Worm (Caenorhabditis elegans) whole organism, L4 larva: Measurements from ENCODE around the gene eco-1.
A peak's percentile ranks its signal among the peaks of the same experiment; 100 is the strongest.

ENCODE experiments used
- D1046.2 ChIP-seq: fragments of 200-800 bp; sonication (Bioruptor generic); IDR thresholded peaks from 2 replicates; pipeline ENCODE4 v1.3.6; 2022; ENCODE audit warnings: missing genetic modification characterization, missing compliant biosample characterization
- F10B5.3 ChIP-seq: sonication (generic microtip); optimal IDR thresholded peaks from 2 replicates; lab custom pipeline; 2016; ENCODE audit warnings: mild to moderate bottlenecking, missing genetic modification characterization, missing compliant biosample characterization
- T26A8.4 ChIP-seq: fragments of 200-800 bp; sonication (Bioruptor generic); IDR thresholded peaks from 2 replicates; pipeline ENCODE4 v1.3.6; 2022; ENCODE audit warnings: missing genetic modification characterization, missing compliant biosample characterization
- Y48G9A.11 ChIP-seq: fragments of 200-800 bp; sonication (Bioruptor generic); IDR thresholded peaks from 2 replicates; pipeline ENCODE4 v1.3.6; 2022; ENCODE audit warnings: missing genetic modification reagents, missing genetic modification characterization, missing compliant biosample characterization
- Y5F2A.4 ChIP-seq: fragments of 200-800 bp; sonication (Bioruptor generic); optimal IDR thresholded peaks from 2 replicates; lab custom pipeline; 2018; ENCODE audit warnings: mild to moderate bottlenecking, missing genetic modification characterization, missing compliant biosample characterization
- ZK546.5 ChIP-seq, 2 experiments: sonication (generic microtip); optimal IDR thresholded peaks; 2 replicates each; lab custom pipeline; 2017; ENCODE audit warnings: missing biosample characterization in 2 of 2, missing genetic modification characterization in 2 of 2
- aha-1 ChIP-seq: fragments of 150-350 bp; peaks from one replicate; lab custom pipeline; 2014; ENCODE audit warnings: missing biosample characterization, missing genetic modification characterization
- attf-4 ChIP-seq: sonication (generic microtip); optimal IDR thresholded peaks from 3 replicates; lab custom pipeline; 2017; ENCODE audit warnings: missing biosample characterization, missing genetic modification characterization
- ceh-20 ChIP-seq: fragments of 200-800 bp; sonication (Bioruptor generic); IDR thresholded peaks from 2 replicates; pipeline ENCODE4 v1.3.6; 2022; ENCODE audit warnings: missing genetic modification reagents, missing genetic modification characterization, missing compliant biosample characterization
- ceh-32 ChIP-seq: sonication (generic microtip); optimal IDR thresholded peaks from 2 replicates; lab custom pipeline; 2016; ENCODE audit warnings: mild to moderate bottlenecking, missing genetic modification characterization, missing compliant biosample characterization; ENCODE audit not compliant: poor library complexity
- ceh-82 ChIP-seq: sonication (generic microtip); optimal IDR thresholded peaks from 2 replicates; lab custom pipeline; 2017; ENCODE audit warnings: missing biosample characterization, missing genetic modification characterization
- ces-1 ChIP-seq: fragments of 150-350 bp; sonication (generic microtip); optimal IDR thresholded peaks from 4 replicates; lab custom pipeline; 2014; ENCODE audit warnings: missing biosample characterization, missing genetic modification reagents, missing genetic modification characterization
- ctbp-1 ChIP-seq: fragments of 200-800 bp; sonication (Bioruptor generic); IDR thresholded peaks from 2 replicates; pipeline ENCODE4 v1.3.6; 2022; ENCODE audit warnings: missing genetic modification reagents, missing genetic modification characterization, missing compliant biosample characterization
- daf-12 ChIP-seq: fragments of 150-350 bp; optimal IDR thresholded peaks from 2 replicates; lab custom pipeline; 2014; ENCODE audit warnings: missing biosample characterization, missing genetic modification reagents, missing genetic modification characterization
- daf-16 ChIP-seq, 3 experiments: sonication (generic microtip); optimal IDR thresholded peaks; 2 replicates each; lab custom pipeline; 2016 to 2017; ENCODE audit warnings: missing genetic modification characterization in 3 of 3, missing genetic modification reagents in 3 of 3, mild to moderate bottlenecking in 2 of 3, missing compliant biosample characterization in 2 of 3, missing biosample characterization in 1 of 3, moderate library complexity in 1 of 3
- daf-19 ChIP-seq: fragments of 200-800 bp; sonication (Bioruptor generic); conservative IDR thresholded peaks from 2 replicates; pipeline ENCODE4 v1.3.6; 2022; ENCODE audit warnings: missing genetic modification characterization, missing compliant biosample characterization
- dmd-6 ChIP-seq: fragments of 200-800 bp; sonication (Bioruptor generic); IDR thresholded peaks from 2 replicates; pipeline ENCODE4 v1.3.6; 2022; ENCODE audit warnings: missing genetic modification reagents, missing genetic modification characterization, missing compliant biosample characterization
- dmd-8 ChIP-seq: fragments of 200-800 bp; sonication (Bioruptor generic); IDR thresholded peaks from 2 replicates; pipeline ENCODE4 v1.3.6; 2022; ENCODE audit warnings: missing genetic modification characterization, missing compliant biosample characterization
- duxl-1 ChIP-seq: sonication (generic microtip); optimal IDR thresholded peaks from 2 replicates; lab custom pipeline; 2016; ENCODE audit warnings: mild to moderate bottlenecking, missing genetic modification characterization, moderate library complexity, missing compliant biosample characterization; ENCODE audit not compliant: poor library complexity
- dve-1 ChIP-seq: sonication (generic microtip); optimal IDR thresholded peaks from 2 replicates; lab custom pipeline; 2017; ENCODE audit warnings: antibody characterized with exemption, mild to moderate bottlenecking, missing genetic modification characterization, missing compliant biosample characterization; ENCODE audit not compliant: insufficient read depth
- egl-43 ChIP-seq: fragments of 200-800 bp; sonication (Bioruptor generic); IDR thresholded peaks from 2 replicates; pipeline ENCODE4 v1.3.6; 2022; ENCODE audit warnings: missing genetic modification reagents, missing genetic modification characterization, missing compliant biosample characterization
- fkh-10 ChIP-seq: fragments of 150-350 bp; optimal IDR thresholded peaks from 2 replicates; lab custom pipeline; 2014; ENCODE audit warnings: missing biosample characterization, missing genetic modification reagents, missing genetic modification characterization
- fos-1 ChIP-seq: fragments of 150-350 bp; optimal IDR thresholded peaks from 2 replicates; lab custom pipeline; 2014; ENCODE audit warnings: missing biosample characterization, missing genetic modification characterization
- gei-8 ChIP-seq: fragments of 200-800 bp; sonication (Bioruptor generic); optimal IDR thresholded peaks from 2 replicates; lab custom pipeline; 2018; ENCODE audit warnings: mild to moderate bottlenecking, missing genetic modification characterization, missing compliant biosample characterization
- hlh-11 ChIP-seq: fragments of 200-800 bp; sonication (Bioruptor generic); optimal IDR thresholded peaks from 2 replicates; lab custom pipeline; 2018; ENCODE audit warnings: mild to moderate bottlenecking, missing genetic modification characterization, missing compliant biosample characterization
- hlh-30 ChIP-seq: sonication (generic microtip); optimal IDR thresholded peaks from 2 replicates; lab custom pipeline; 2017; ENCODE audit warnings: antibody characterized with exemption, mild to moderate bottlenecking, missing genetic modification characterization, missing compliant biosample characterization; ENCODE audit not compliant: insufficient read depth
- hmg-1.1 ChIP-seq: fragments of 200-800 bp; sonication (Bioruptor generic); IDR thresholded peaks from 2 replicates; pipeline ENCODE4 v1.3.6; 2022; ENCODE audit warnings: missing genetic modification reagents, missing genetic modification characterization, missing compliant biosample characterization
- lim-7 ChIP-seq: fragments of 200-800 bp; sonication (Bioruptor generic); IDR thresholded peaks from 2 replicates; pipeline ENCODE4 v1.3.6; 2022; ENCODE audit warnings: missing genetic modification characterization, missing compliant biosample characterization
- lin-1 ChIP-seq: fragments of 200-800 bp; sonication (Bioruptor generic); IDR thresholded peaks from 2 replicates; pipeline ENCODE4 v1.3.6; 2022; ENCODE audit warnings: missing genetic modification reagents, missing genetic modification characterization, missing compliant biosample characterization
- lin-13 ChIP-seq: fragments of 150-350 bp; optimal IDR thresholded peaks from 2 replicates; lab custom pipeline; 2014; ENCODE audit warnings: missing biosample characterization, missing genetic modification reagents, missing genetic modification characterization
- lin-29 ChIP-seq: fragments of 200-800 bp; sonication (Bioruptor generic); IDR thresholded peaks from 2 replicates; pipeline ENCODE4 v1.3.6; 2022; ENCODE audit warnings: missing genetic modification reagents, missing genetic modification characterization, missing compliant biosample characterization
- lin-39 ChIP-seq: fragments of 150-350 bp; optimal IDR thresholded peaks from 2 replicates; lab custom pipeline; 2014; ENCODE audit warnings: missing biosample characterization, missing genetic modification reagents, missing genetic modification characterization
- lir-3 ChIP-seq: sonication (generic microtip); optimal IDR thresholded peaks from 2 replicates; lab custom pipeline; 2016; ENCODE audit warnings: mild to moderate bottlenecking, missing genetic modification characterization, missing compliant biosample characterization
- madf-5 ChIP-seq, 2 experiments: fragments of 200-800 bp; sonication (Bioruptor generic); IDR thresholded peaks; 2 replicates each; pipeline ENCODE4 v1.3.6; 2022; ENCODE audit warnings: missing compliant biosample characterization in 2 of 2, missing genetic modification characterization in 2 of 2
- mdl-1 ChIP-seq, 2 experiments: fragments of 150-350 bp in 1 of 2; sonication (generic microtip) in 1 of 2; optimal IDR thresholded peaks; 2 replicates each; lab custom pipeline; 2014 to 2017; ENCODE audit warnings: missing biosample characterization in 2 of 2, missing genetic modification characterization in 2 of 2
- mdt-29 ChIP-seq: fragments of 200-800 bp; sonication (Bioruptor generic); IDR thresholded peaks from 2 replicates; pipeline ENCODE4 v1.3.6; 2022; ENCODE audit warnings: missing genetic modification reagents, missing genetic modification characterization, missing compliant biosample characterization
- nhr-102 ChIP-seq: sonication (generic microtip); optimal IDR thresholded peaks from 2 replicates; lab custom pipeline; 2016; ENCODE audit warnings: mild to moderate bottlenecking, missing genetic modification characterization, moderate library complexity, missing compliant biosample characterization
- nhr-25 ChIP-seq: sonication (generic microtip); optimal IDR thresholded peaks from 2 replicates; lab custom pipeline; 2017; ENCODE audit warnings: missing genetic modification characterization, mild to moderate bottlenecking, missing compliant biosample characterization, antibody characterized with exemption, moderate library complexity, borderline replicate concordance; ENCODE audit not compliant: insufficient read depth
- nhr-48 ChIP-seq: sonication (generic microtip); optimal IDR thresholded peaks from 2 replicates; lab custom pipeline; 2016; ENCODE audit warnings: mild to moderate bottlenecking, missing genetic modification characterization, missing compliant biosample characterization
- nhr-6 ChIP-seq: fragments of 150-350 bp; optimal IDR thresholded peaks from 2 replicates; lab custom pipeline; 2014; ENCODE audit warnings: missing biosample characterization, missing genetic modification characterization
- php-3 ChIP-seq: fragments of 200-800 bp; sonication (Bioruptor generic); IDR thresholded peaks from 2 replicates; pipeline ENCODE4 v1.3.6; 2022; ENCODE audit warnings: missing genetic modification reagents, missing genetic modification characterization, missing compliant biosample characterization
- rbr-2 ChIP-seq: sonication (generic microtip); optimal IDR thresholded peaks from 2 replicates; lab custom pipeline; 2016; ENCODE audit warnings: missing genotype, missing genetic modification characterization, missing compliant biosample characterization
- saeg-2 ChIP-seq: fragments of 200-800 bp; sonication (Bioruptor generic); IDR thresholded peaks from 2 replicates; pipeline ENCODE4 v1.3.6; 2022; ENCODE audit warnings: missing genetic modification reagents, missing genetic modification characterization, missing compliant biosample characterization
- sdz-12 ChIP-seq: fragments of 200-800 bp; sonication (Bioruptor generic); optimal IDR thresholded peaks from 2 replicates; lab custom pipeline; 2018; ENCODE audit warnings: mild to moderate bottlenecking, missing genetic modification characterization, missing compliant biosample characterization
- snpc-1.2 ChIP-seq: fragments of 200-800 bp; sonication (Bioruptor generic); IDR thresholded peaks from 2 replicates; pipeline ENCODE4 v1.3.6; 2022; ENCODE audit warnings: missing genetic modification reagents, missing genetic modification characterization, missing compliant biosample characterization
- spr-1 ChIP-seq: sonication (generic microtip); optimal IDR thresholded peaks from 2 replicates; lab custom pipeline; 2016; ENCODE audit warnings: mild to moderate bottlenecking, missing genetic modification characterization, missing compliant biosample characterization
- tag-97 ChIP-seq: fragments of 200-800 bp; sonication (Bioruptor generic); IDR thresholded peaks from 2 replicates; pipeline ENCODE4 v1.3.6; 2022; ENCODE audit warnings: missing genetic modification characterization, missing compliant biosample characterization
- unc-62 ChIP-seq, 3 experiments: fragments of 150-350 bp in 1 of 3; sonication (generic microtip); optimal IDR thresholded peaks in 2 of 3; peaks in 1 of 3; 1 replicate in 1 of 3; 2 replicates in 2 of 3; lab custom pipeline; 2014 to 2017; ENCODE audit warnings: missing biosample characterization in 3 of 3, missing genetic modification characterization in 3 of 3, missing genetic modification reagents in 3 of 3, missing genotype in 1 of 3
- ztf-7 ChIP-seq: fragments of 150-350 bp; optimal IDR thresholded peaks from 2 replicates; lab custom pipeline; 2014; ENCODE audit warnings: missing biosample characterization, missing genetic modification characterization

The eco-1 gene

ce11 chrIII:7387359-7387758 is 28.5 kb upstream of the eco-1 start (continued):
- TF ChIP-seq Y5F2A.4 (GFP tag; lab: Kevin White, UChicago): peak; percentile 14
- TF ChIP-seq spr-1 (tag; lab: Kevin White, UChicago): peak; percentile 5
- no peak for TF ChIP-seq gei-8
- no peak for TF ChIP-seq D1046.2 (GFP tag; lab: Robert Waterston, UW)
- TF ChIP-seq ztf-7 (tag; lab: Kevin White, UChicago): no peak
- TF ChIP-seq ZK546.5 (tag; optimal IDR thresholded peaks at IDR 0.05; lab: Kevin White, UChicago): no peak
- peak; percentile 18 for TF ChIP-seq nhr-48
- 0 out of 2 replicates have a peak, but pooled peaks have one; percentile 15 for TF ChIP-seq dmd-8 (GFP tag; lab: Robert Waterston, UW)
- no peak for TF ChIP-seq lim-7 (GFP tag; lab: Robert Waterston, UW)
- TF ChIP-seq fkh-10 (GFP tag; lab: Kevin White, UChicago): no peak
- TF ChIP-seq Y48G9A.11 (GFP tag; lab: Robert Waterston, UW): peak; percentile 58; the same call in 1 of the 2 replicates
- peak in 1 of 2 experiments; percentile 18 for TF ChIP-seq daf-16 (GFP tag; optimal IDR thresholded peaks at IDR 0.05; lab: Kevin White, UChicago)
- no peak for TF ChIP-seq daf-16 (tag; optimal IDR thresholded peaks at IDR 0.05; lab: Kevin White, UChicago)
- TF ChIP-seq lin-29: no peak
- peak in 1 of 2 experiments; percentile 71 for TF ChIP-seq mdl-1 (tag; optimal IDR thresholded peaks at IDR 0.05; lab: Kevin White, UChicago)
- TF ChIP-seq fos-1: no peak
- no peak for TF ChIP-seq attf-4 (tag; lab: Kevin White, UChicago)
- peak; percentile 65 for TF ChIP-seq dve-1 (tag; lab: Kevin White, UChicago)
- no peak for TF ChIP-seq ces-1 (GFP tag; lab: Kevin White, UChicago)
- TF ChIP-seq lin-1: no peak
- no peak for TF ChIP-seq snpc-1.2 (GFP tag; lab: Robert Waterston, UW)
- no peak for TF ChIP-seq ceh-32 (tag; lab: Kevin White, UChicago)
- peak; percentile 77 for TF ChIP-seq hmg-1.1 (GFP tag; lab: Robert Waterston, UW)
- TF ChIP-seq mdt-29: 0 out of 2 replicates have a peak, but pooled peaks have one; percentile 35
- no peak for TF ChIP-seq lin-13 (GFP tag; lab: Kevin White, UChicago)
- peak; percentile 66 for TF ChIP-seq hlh-11 (tag; lab: Kevin White, UChicago)
- no peak for TF ChIP-seq lir-3 (tag; lab: Kevin White, UChicago)
- peak; percentile 13 for TF ChIP-seq duxl-1 (tag; lab: Kevin White, UChicago)
- TF ChIP-seq sdz-12: no peak
- TF ChIP-seq T26A8.4 (GFP tag; lab: Robert Waterston, UW): no peak
- no peak for TF ChIP-seq tag-97 (GFP tag; lab: Robert Waterston, UW)
- no peak for TF ChIP-seq php-3 (GFP tag; lab: Robert Waterston, UW)
- TF ChIP-seq lin-39 (tag; lab: Kevin White, UChicago): no peak
- peak; percentile 94 for TF ChIP-seq aha-1 (tag; lab: Kevin White, UChicago)
- TF ChIP-seq hlh-30 (tag; lab: Kevin White, UChicago): peak; percentile 85
- TF ChIP-seq nhr-102 (tag; lab: Kevin White, UChicago): peak; percentile 19
- 0 out of 4 replicates have a peak, but pooled peaks of 1 of the 2 experiments have one; percentile 41 for TF ChIP-seq madf-5 (GFP tag; IDR thresholded peaks at IDR 0.05; lab: Robert Waterston, UW)
- no peak for TF ChIP-seq F10B5.3 (tag; lab: Kevin White, UChicago)
- 0 out of 2 replicates have a peak, but pooled peaks have one; percentile 31 for TF ChIP-seq ceh-20 (GFP tag; lab: Robert Waterston, UW)
- TF ChIP-seq unc-62 (GFP tag; optimal IDR thresholded peaks at IDR 0.05 in 1 of 2; lab: Kevin White, UChicago): no peak
- no peak for TF ChIP-seq unc-62 (tag; optimal IDR thresholded peaks at IDR 0.05; lab: Kevin White, UChicago)
- no peak for TF ChIP-seq daf-19 (GFP tag; lab: Robert Waterston, UW)
- TF ChIP-seq saeg-2 (GFP tag; lab: Robert Waterston, UW): no peak
- TF ChIP-seq daf-12: no peak
- TF ChIP-seq ceh-82 (tag; lab: Kevin White, UChicago): no peak
- TF ChIP-seq ctbp-1 (GFP tag; lab: Robert Waterston, UW): peak; percentile 64; the same call in 1 of the 2 replicates
- TF ChIP-seq nhr-6 (tag; lab: Kevin White, UChicago): peak; percentile 22
- TF ChIP-seq dmd-6 (GFP tag; lab: Robert Waterston, UW): peak; percentile 62
- TF ChIP-seq egl-43 (GFP tag; lab: Robert Waterston, UW): peak; percentile 79
- TF ChIP-seq rbr-2: peak; percentile 65
- TF ChIP-seq nhr-25: no peak
